Worm (Caenorhabditis elegans): ENCODE results near the gene srg-15.

Gene srg-15

DNA sequence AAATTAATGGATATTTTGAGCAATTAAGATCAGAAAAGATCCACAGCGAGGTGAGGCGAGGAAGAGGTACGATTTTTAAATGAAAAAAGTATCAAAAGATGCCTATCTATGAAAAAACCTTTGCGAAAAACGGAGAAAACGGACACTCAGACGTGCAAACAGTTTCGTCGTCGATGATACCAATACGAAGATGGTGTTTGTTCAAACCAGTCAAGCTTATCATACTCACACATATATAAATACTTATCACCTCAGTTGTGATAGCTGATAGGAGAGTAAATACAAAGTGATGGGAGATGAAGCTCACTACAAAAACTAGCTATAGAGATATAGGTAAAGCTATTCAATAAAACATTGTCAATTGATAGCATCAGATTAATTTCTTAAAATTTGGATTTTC, 30.4 kb downstream of the srg-15 start:
- no peak for TF ChIP-seq ceh-18 (tag; optimal IDR thresholded peaks at IDR 0.05)
- TF ChIP-seq unc-86 (tag; optimal IDR thresholded peaks at IDR 0.05): no peak
- TF ChIP-seq sdc-2 (tag; optimal IDR thresholded peaks at IDR 0.05): no peak
- no peak for TF ChIP-seq ceh-45 (GFP tag; IDR thresholded peaks at IDR 0.05)
- no peak for TF ChIP-seq sox-2 (GFP tag; IDR thresholded peaks at IDR 0.05)

DNA sequence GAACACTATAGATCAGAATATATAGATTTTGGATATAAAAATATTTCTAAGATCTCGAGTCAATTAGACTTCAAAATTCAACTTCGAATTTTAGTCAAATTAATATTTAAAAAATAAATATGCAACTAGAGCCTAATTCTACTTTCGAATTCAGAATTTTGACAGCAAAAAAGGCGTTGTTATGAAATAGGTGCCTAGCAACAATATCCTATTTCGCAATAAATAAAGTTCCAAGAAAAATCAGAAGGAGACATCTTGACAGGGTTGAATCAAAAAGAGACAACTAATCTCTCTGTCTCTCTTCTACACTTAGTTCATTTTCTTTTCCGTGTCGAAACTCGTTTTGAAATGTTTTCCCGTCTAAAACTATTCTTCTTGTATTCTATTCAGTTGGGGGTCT, 34.8 kb downstream of the srg-15 start:
- TF ChIP-seq nfya-1 (tag; optimal IDR thresholded peaks at IDR 0.05) (no peak), ceh-45 (GFP tag; IDR thresholded peaks at IDR 0.05) (no peak)

DNA sequence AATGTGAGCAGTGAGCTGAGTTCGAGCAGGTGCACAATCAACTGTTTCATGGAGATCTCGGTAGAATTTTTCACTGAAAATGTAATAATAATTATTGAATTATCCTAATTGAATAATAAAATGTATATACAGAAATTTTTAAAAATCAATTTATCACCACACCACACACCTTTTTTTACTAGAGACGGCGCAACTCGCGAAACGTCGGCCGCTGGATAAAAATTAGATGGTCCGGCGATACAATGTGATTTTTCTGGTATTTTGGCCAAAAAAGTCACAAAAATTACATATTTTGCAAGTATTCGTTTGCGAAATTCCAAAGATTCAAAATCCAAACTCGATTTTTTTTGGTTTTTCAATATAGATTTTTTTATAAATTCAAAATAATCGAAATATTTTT, 39.4 kb downstream of the srg-15 start:
- TF ChIP-seq rnt-1 (tag; optimal IDR thresholded peaks at IDR 0.05): no peak
- no peak for TF ChIP-seq tbx-7 (tag; optimal IDR thresholded peaks at IDR 0.05)
- no peak for TF ChIP-seq elt-2 (tag; optimal IDR thresholded peaks at IDR 0.05)
- no peak for TF ChIP-seq unc-42 (tag; optimal IDR thresholded peaks at IDR 0.05)
- no peak for TF ChIP-seq unc-55 (GFP tag; optimal IDR thresholded peaks at IDR 0.05)

DNA sequence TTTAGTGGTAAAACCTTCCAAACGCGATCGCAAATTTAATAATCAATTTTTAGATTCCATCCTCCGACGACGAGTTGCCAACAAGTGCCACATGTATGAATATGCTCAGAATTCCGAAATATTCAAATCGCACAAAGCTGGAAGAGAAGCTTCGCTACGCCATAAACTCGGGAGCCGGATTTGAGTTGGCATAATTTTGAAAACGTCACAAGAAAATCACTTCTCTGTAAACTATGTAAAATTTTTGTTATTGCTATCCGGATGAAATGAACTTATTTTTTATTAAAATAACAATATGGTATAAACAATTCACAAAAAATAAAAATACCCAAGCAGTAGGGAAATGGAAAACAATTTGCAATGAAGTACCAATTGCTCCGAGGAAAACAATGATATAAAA, 41.3 kb downstream of the srg-15 start:
- TF ChIP-seq ets-4 (tag; optimal IDR thresholded peaks at IDR 0.05) (no peak), nhr-11 (tag; optimal IDR thresholded peaks at IDR 0.05) (no peak), rnt-1 (tag; optimal IDR thresholded peaks at IDR 0.05) (no peak), ahr-1 (tag; optimal IDR thresholded peaks at IDR 0.05) (no peak), ceh-18 (tag; optimal IDR thresholded peaks at IDR 0.05) (no peak), ceh-22 (tag; optimal IDR thresholded peaks at IDR 0.05) (no peak), tbx-7 (tag; optimal IDR thresholded peaks at IDR 0.05) (no peak), npax-4 (tag; optimal IDR thresholded peaks at IDR 0.05) (no peak), sox-2 (GFP tag; IDR thresholded peaks at IDR 0.05) (no peak), odd-2 (tag; optimal IDR thresholded peaks at IDR 0.05) (no peak), ref-2 (tag; optimal IDR thresholded peaks at IDR 0.05) (no peak), fkh-10 (GFP tag; optimal IDR thresholded peaks at IDR 0.05) (no peak), Y22D7AL.16 (tag; optimal IDR thresholded peaks at IDR 0.05) (no peak), syd-9 (tag; optimal IDR thresholded peaks at IDR 0.05) (no peak), lim-6 (tag; optimal IDR thresholded peaks at IDR 0.05) (no peak), K02D7.2 (tag; optimal IDR thresholded peaks at IDR 0.05) (no peak), dmd-4 (tag; optimal IDR thresholded peaks at IDR 0.05; ENCODE audit: borderline replicate concordance) (no peak), ceh-19 (GFP tag; optimal IDR thresholded peaks at IDR 0.05) (no peak)

DNA sequence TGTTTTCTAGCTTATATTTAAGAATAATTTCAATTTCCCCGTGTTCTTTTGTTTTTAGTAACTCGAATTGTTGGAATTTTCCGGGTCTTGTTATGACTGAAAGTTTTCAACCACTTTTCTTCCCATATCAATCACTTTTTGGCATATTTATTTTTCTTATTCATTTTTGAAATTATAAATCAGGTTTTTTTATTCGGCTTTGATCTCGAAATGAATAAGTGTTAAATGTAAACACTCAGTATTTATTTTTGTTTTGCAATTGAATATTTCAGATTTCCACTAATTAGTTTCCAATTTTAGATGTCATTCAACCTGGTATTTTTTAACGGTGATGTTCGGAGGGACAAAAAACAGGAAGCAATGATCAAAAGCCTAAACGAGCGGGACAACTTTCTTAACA, 45.7 kb downstream of the srg-15 start, which contains the start of gene etc-1:
etc-1 (plus strand) TSS at position 301 of the 400 bp plus-strand sequence.
- TF ChIP-seq fkh-6 (tag; optimal IDR thresholded peaks at IDR 0.05) (no peak), ets-4 (tag; optimal IDR thresholded peaks at IDR 0.05) (no peak), hlh-13 (GFP tag; optimal IDR thresholded peaks at IDR 0.05) (no peak), sdc-2 (tag; optimal IDR thresholded peaks at IDR 0.05) (no peak), syd-9 (tag; optimal IDR thresholded peaks at IDR 0.05) (no peak), zip-5 (tag; optimal IDR thresholded peaks at IDR 0.05) (no peak), hlh-6 (tag; optimal IDR thresholded peaks at IDR 0.05) (no peak), pqm-1 (tag; optimal IDR thresholded peaks at IDR 0.05) (no peak), nhr-11 (tag; optimal IDR thresholded peaks at IDR 0.05) (no peak), hlh-8 (tag; optimal IDR thresholded peaks at IDR 0.05) (no peak)

DNA sequence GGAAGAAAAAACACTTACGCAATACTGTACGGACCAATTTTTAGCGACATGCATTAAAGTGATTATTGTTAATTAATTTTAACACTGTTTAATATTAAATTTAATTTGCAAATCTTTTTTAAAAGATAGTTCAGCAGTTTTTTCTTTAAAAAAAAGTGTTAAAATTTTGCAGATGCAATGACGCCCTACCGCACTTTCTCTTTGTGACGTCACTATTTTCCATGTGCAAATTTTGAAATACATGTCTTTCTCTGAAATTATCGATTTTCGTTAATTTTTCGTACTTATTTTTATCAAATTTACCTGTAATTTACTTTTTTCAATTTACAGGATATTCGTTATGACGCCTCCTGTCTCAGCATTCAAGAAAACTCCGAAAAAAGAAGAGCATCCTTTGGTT, 48.7 kb downstream of the srg-15 start, which contains the start of the genes piga-1 and eif-2Bepsilon:
piga-1 (minus strand) TSS at position 174 of the 400 bp plus-strand sequence.
eif-2Bepsilon (plus strand) TSS at position 331 of the 400 bp plus-strand sequence.
- TF ChIP-seq ceh-14 (tag; optimal IDR thresholded peaks at IDR 0.05) (no peak), unc-42 (tag; optimal IDR thresholded peaks at IDR 0.05) (peak; percentile 0), ceh-48 (tag; optimal IDR thresholded peaks at IDR 0.05) (peak; percentile 40), pqm-1 (tag; optimal IDR thresholded peaks at IDR 0.05) (no peak)

Measured in whole organism, late embryonic.